Worm (Caenorhabditis elegans): ENCODE data around the gene B0410.3.

- TF ChIP-seq flt-1 (GFP tag; IDR thresholded peaks at IDR 0.05), result no peak
- TF ChIP-seq ref-1 (GFP tag; conservative IDR thresholded peaks at IDR 0.05), result no peak
- no peak for TF ChIP-seq klf-2 (GFP tag; conservative IDR thresholded peaks at IDR 0.05)
- TF ChIP-seq cog-1 (tag; optimal IDR thresholded peaks at IDR 0.05), result no peak
- TF ChIP-seq tab-1 (GFP tag; IDR thresholded peaks at IDR 0.05), result no peak
- no peak for TF ChIP-seq ztf-29 (GFP tag; IDR thresholded peaks at IDR 0.05)
- no peak for TF ChIP-seq T22C8.4 (GFP tag; IDR thresholded peaks at IDR 0.05)
These were observed 34.7 kb upstream of the B0410.3 start for ce11 chrX:2925950-2926349.

Data from whole organism, midembryonic.